Worm (Caenorhabditis elegans) whole organism, mixed stage, embryonic: ENCODE measurements around the gene F07F6.4.

ENCODE experiments used
- ceh-83 ChIP-seq: fragments of 200-800 bp; sonication (Bioruptor generic); optimal IDR thresholded peaks from 2 replicates; lab custom pipeline; 2018; ENCODE audit warnings: mild to moderate bottlenecking, missing genetic modification characterization, missing compliant biosample characterization
- ces-1 ChIP-seq: fragments of 150-350 bp; optimal IDR thresholded peaks from 2 replicates; lab custom pipeline; 2014; ENCODE audit warnings: missing biosample characterization, missing genetic modification reagents, missing genetic modification characterization
- hlh-1 ChIP-seq: fragments of 150-350 bp; optimal IDR thresholded peaks from 2 replicates; lab custom pipeline; 2014; ENCODE audit warnings: missing biosample characterization, missing genetic modification reagents, missing genetic modification characterization
- lsy-2 ChIP-seq: fragments of 150-350 bp; optimal IDR thresholded peaks from 2 replicates; lab custom pipeline; 2014; ENCODE audit warnings: missing biosample characterization, missing genetic modification characterization
- mls-2 ChIP-seq: sonication (generic microtip); optimal IDR thresholded peaks from 2 replicates; lab custom pipeline; 2016; ENCODE audit warnings: mild to moderate bottlenecking, missing genetic modification characterization, moderate library complexity, missing compliant biosample characterization
- nhr-76 ChIP-seq: sonication (generic microtip); optimal IDR thresholded peaks from 2 replicates; lab custom pipeline; 2017; ENCODE audit warnings: missing biosample characterization, missing genetic modification characterization
- sptf-1 ChIP-seq: sonication (generic microtip); optimal IDR thresholded peaks from 2 replicates; lab custom pipeline; 2017; ENCODE audit warnings: mild to moderate bottlenecking, missing genetic modification characterization, moderate library complexity, missing compliant biosample characterization
- unc-39 ChIP-seq: fragments of 150-350 bp; optimal IDR thresholded peaks from 2 replicates; lab custom pipeline; 2014; ENCODE audit warnings: missing biosample characterization, missing genetic modification characterization

F07F6.4 gene

DNA sequence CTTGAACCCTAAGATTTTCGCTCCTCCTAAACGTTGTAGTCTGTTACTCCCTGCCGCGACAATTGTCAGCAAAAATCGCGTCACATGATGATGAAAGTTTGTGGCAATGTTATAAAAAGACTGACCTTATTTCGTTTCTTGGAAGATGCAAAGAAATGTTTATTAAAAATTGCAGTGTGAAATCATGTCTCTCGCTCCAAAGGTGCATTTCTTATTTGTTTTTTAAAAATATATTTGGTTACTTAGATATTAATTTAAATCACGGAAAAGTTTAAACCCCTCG lies 51.2 kb downstream of the F07F6.4 start:
- no peak for TF ChIP-seq hlh-1 (tag; lab: Kevin White, UChicago)
- TF ChIP-seq ceh-83 (GFP tag; lab: Kevin White, UChicago): no peak
- TF ChIP-seq unc-39 (tag; lab: Kevin White, UChicago): no peak
- TF ChIP-seq mls-2 (tag; lab: Kevin White, UChicago): no peak
- no peak for TF ChIP-seq ces-1 (GFP tag; lab: Kevin White, UChicago)
- no peak for TF ChIP-seq nhr-76

- TF ChIP-seq sptf-1 (tag; lab: Kevin White, UChicago) (no peak), lsy-2 (peak; percentile 70)
Measured at ce11 chrII:5377467-5378238, 51.7 kb downstream of the F07F6.4 start, which contains the start of gene prdx-2. Gene prdx-2 (plus strand): TSS chrII:5378195.
